Worm (Caenorhabditis elegans) whole organism, L4/young adult: ENCODE measurements around the gene VB0395L.1.

ENCODE experiments used
- W03F9.2 ChIP-seq: fragments of 150-350 bp; optimal IDR thresholded peaks from 2 replicates; lab custom pipeline; 2014; ENCODE audit warnings: missing biosample characterization, missing genetic modification characterization
- dao-5 ChIP-seq: sonication (generic microtip); optimal IDR thresholded peaks from 2 replicates; lab custom pipeline; 2016; ENCODE audit warnings: missing genotype, missing genetic modification characterization, moderate library complexity, missing compliant biosample characterization
- him-1 ChIP-seq: sonication (generic microtip); optimal IDR thresholded peaks from 2 replicates; lab custom pipeline; 2016; ENCODE audit warnings: missing genotype, missing genetic modification reagents, missing genetic modification characterization, missing compliant biosample characterization

ce11 chrX:15992806-15993205, 24.0 kb downstream of the VB0395L.1 start:
- no peak for TF ChIP-seq him-1 (tag; lab: Kevin White, UChicago)
- TF ChIP-seq dao-5 (tag; lab: Kevin White, UChicago) = no peak
- no peak for TF ChIP-seq W03F9.2
